Fruit fly (Drosophila melanogaster) whole organism, wandering third instar larva: ENCODE data around the gene Cpr30B.

Source experiments
- Abd-B ChIP-seq: fragments of >200 bp; optimal IDR thresholded peaks from 2 replicates; lab custom pipeline; 2017; ENCODE audit warnings: missing biosample characterization, missing genetic modification characterization
- CG32264 ChIP-seq: fragments of 200-800 bp; sonication (Bioruptor generic); optimal IDR thresholded peaks from 2 replicates; lab custom pipeline; 2016; ENCODE audit warnings: missing biosample characterization, missing genetic modification characterization
- CG9705 ChIP-seq: fragments of 200-800 bp; sonication (Bioruptor generic); optimal IDR thresholded peaks from 2 replicates; lab custom pipeline; 2018; ENCODE audit warnings: missing biosample characterization, mild to moderate bottlenecking, missing genetic modification characterization
- CrebA ChIP-seq: fragments of 200-800 bp; sonication (Bioruptor generic); optimal IDR thresholded peaks from 2 replicates; lab custom pipeline; 2016; ENCODE audit warnings: missing biosample characterization, mild to moderate bottlenecking, missing genetic modification characterization, borderline replicate concordance
- Dfd ChIP-seq: fragments of >200 bp; optimal IDR thresholded peaks from 2 replicates; lab custom pipeline; 2017; ENCODE audit warnings: missing biosample characterization, missing genetic modification characterization
- Dif ChIP-seq: fragments of 200-275, 200-300 bp; sonication (Bioruptor generic); optimal IDR thresholded peaks from 2 replicates; lab custom pipeline; 2018; ENCODE audit warnings: missing biosample characterization, missing genetic modification characterization; ENCODE audit not compliant: partially characterized antibody
- GATAd ChIP-seq: sonication (Bioruptor generic); optimal IDR thresholded peaks from 2 replicates; lab custom pipeline; 2016; ENCODE audit warnings: missing biosample characterization, missing genetic modification characterization
- HLH106 ChIP-seq: fragments of 200-800 bp; optimal IDR thresholded peaks from 3 replicates; lab custom pipeline; 2019; ENCODE audit warnings: missing biosample characterization, mild to moderate bottlenecking, missing genetic modification characterization, moderate library complexity
- Hnf4 ChIP-seq: fragments of 200-800 bp; sonication (Bioruptor generic); optimal IDR thresholded peaks from 2 replicates; lab custom pipeline; 2016; ENCODE audit warnings: missing biosample characterization, mild to moderate bottlenecking, missing genetic modification characterization
- Hr78 ChIP-seq: fragments of >200 bp; optimal IDR thresholded peaks from 2 replicates; lab custom pipeline; 2017; ENCODE audit warnings: missing biosample characterization, missing genetic modification characterization
- Hr83 ChIP-seq: fragments of 200-300 bp; sonication (Bioruptor generic); optimal IDR thresholded peaks from 2 replicates; lab custom pipeline; 2016; ENCODE audit warnings: missing biosample characterization, mild to moderate bottlenecking, missing genetic modification characterization, moderate library complexity; ENCODE audit not compliant: poor library complexity, severe bottlenecking
- Jra ChIP-seq: sonication (Bioruptor generic); optimal IDR thresholded peaks from 2 replicates; lab custom pipeline; 2016; ENCODE audit warnings: missing biosample characterization, missing genetic modification characterization
- Mio ChIP-seq: sonication (Bioruptor generic); optimal IDR thresholded peaks from 2 replicates; lab custom pipeline; 2016; ENCODE audit warnings: missing biosample characterization, missing genetic modification characterization
- Myc ChIP-seq: fragments of >200 bp; optimal IDR thresholded peaks from 2 replicates; lab custom pipeline; 2017
- N ChIP-seq: fragments of >200 bp; optimal IDR thresholded peaks from 2 replicates; lab custom pipeline; 2018; ENCODE audit warnings: missing biosample characterization, missing external identifiers, missing genetic modification characterization
- OdsH ChIP-seq: fragments of 200-800 bp; sonication (Bioruptor generic); optimal IDR thresholded peaks from 2 replicates; lab custom pipeline; 2016; ENCODE audit warnings: missing biosample characterization, mild to moderate bottlenecking, missing genetic modification characterization
- Rel ChIP-seq, 2 experiments: fragments of 200-800 bp; sonication (Bioruptor generic) in 1 of 2; optimal IDR thresholded peaks; 2 replicates in 1 of 2; 3 replicates in 1 of 2; lab custom pipeline; 2016 to 2019; ENCODE audit warnings: mild to moderate bottlenecking in 2 of 2, missing biosample characterization in 2 of 2, missing genetic modification characterization in 2 of 2, moderate library complexity in 1 of 2
- Sp1 ChIP-seq: fragments of 200-800 bp; sonication (Bioruptor generic); optimal IDR thresholded peaks from 3 replicates; lab custom pipeline; 2019; ENCODE audit warnings: missing biosample characterization, mild to moderate bottlenecking, missing genetic modification characterization, moderate library complexity
- Vsx2 ChIP-seq: fragments of 200-300, 225-300 bp; sonication (Bioruptor generic); optimal IDR thresholded peaks from 2 replicates; lab custom pipeline; 2018; ENCODE audit warnings: missing biosample characterization, missing genetic modification characterization; ENCODE audit not compliant: partially characterized antibody
- br ChIP-seq: fragments of 200-800 bp; sonication (Bioruptor generic); optimal IDR thresholded peaks from 2 replicates; lab custom pipeline; 2016; ENCODE audit warnings: missing biosample characterization, missing genetic modification characterization
- brk ChIP-seq: fragments of 200-800 bp; sonication (Bioruptor generic); optimal IDR thresholded peaks from 2 replicates; lab custom pipeline; 2016; ENCODE audit warnings: missing biosample characterization, mild to moderate bottlenecking, missing genetic modification characterization
- dl ChIP-seq, 2 experiments: fragments of 175-275, 200-275 bp in 1 of 2; fragments of 200-275 bp in 1 of 2; sonication (Bioruptor generic); optimal IDR thresholded peaks; lab custom pipeline; 2018; ENCODE audit warnings: mild to moderate bottlenecking in 2 of 2, missing biosample characterization in 2 of 2, missing genetic modification characterization in 2 of 2, moderate library complexity in 2 of 2; ENCODE audit not compliant: partially characterized antibody in 2 of 2, insufficient read depth in 1 of 2
- dmrt93B ChIP-seq: fragments of 200-800 bp; sonication (Bioruptor generic); optimal IDR thresholded peaks from 2 replicates; lab custom pipeline; 2018; ENCODE audit warnings: missing biosample characterization, mild to moderate bottlenecking, missing genetic modification characterization
- dsf ChIP-seq: sonication (Bioruptor generic); optimal IDR thresholded peaks from 2 replicates; lab custom pipeline; 2016; ENCODE audit warnings: missing biosample characterization, missing genetic modification characterization, borderline replicate concordance
- ey ChIP-seq: fragments of 200-800 bp; sonication (Bioruptor generic); optimal IDR thresholded peaks from 2 replicates; lab custom pipeline; 2016; ENCODE audit warnings: missing biosample characterization, missing genetic modification characterization
- foxo ChIP-seq, 2 experiments: fragments of 200-800 bp; sonication (Bioruptor generic); optimal IDR thresholded peaks; 2 replicates in 1 of 2; 3 replicates in 1 of 2; lab custom pipeline; 2016 to 2017; ENCODE audit warnings: missing biosample characterization in 2 of 2, missing genetic modification characterization in 2 of 2
- fru ChIP-seq: fragments of 200-800 bp; sonication (Bioruptor generic); optimal IDR thresholded peaks from 3 replicates; lab custom pipeline; 2016; ENCODE audit warnings: missing biosample characterization, mild to moderate bottlenecking, missing genetic modification characterization
- h ChIP-seq: fragments of 200-800 bp; sonication (Bioruptor generic); optimal IDR thresholded peaks from 3 replicates; lab custom pipeline; 2016; ENCODE audit warnings: missing biosample characterization, mild to moderate bottlenecking, missing genetic modification characterization
- jim ChIP-seq: fragments of 175-275, 200-325 bp; sonication (Bioruptor generic); optimal IDR thresholded peaks from 2 replicates; lab custom pipeline; 2016; ENCODE audit warnings: missing biosample characterization, mild to moderate bottlenecking, missing genetic modification characterization
- lola ChIP-seq: fragments of >200 bp; optimal IDR thresholded peaks from 2 replicates; lab custom pipeline; 2017; ENCODE audit warnings: missing biosample characterization, missing genetic modification characterization
- pan ChIP-seq: fragments of >200 bp; optimal IDR thresholded peaks from 2 replicates; lab custom pipeline; 2017
- psq ChIP-seq: fragments of 200-800 bp; sonication (Bioruptor generic); optimal IDR thresholded peaks from 3 replicates; lab custom pipeline; 2017; ENCODE audit warnings: missing biosample characterization, mild to moderate bottlenecking, missing genetic modification characterization, moderate library complexity
- rgr ChIP-seq: fragments of 200-800 bp; sonication (Bioruptor generic); optimal IDR thresholded peaks from 3 replicates; lab custom pipeline; 2016; ENCODE audit warnings: missing biosample characterization, mild to moderate bottlenecking, missing genetic modification characterization
- sage ChIP-seq: fragments of 200-800 bp; sonication (Bioruptor generic); optimal IDR thresholded peaks from 2 replicates; lab custom pipeline; 2016; ENCODE audit warnings: missing biosample characterization, mild to moderate bottlenecking, missing genetic modification characterization
- sv ChIP-seq: fragments of 200-800 bp; sonication (Bioruptor generic); optimal IDR thresholded peaks from 3 replicates; lab custom pipeline; 2016; ENCODE audit warnings: missing biosample characterization, missing genetic modification characterization
- tai ChIP-seq: sonication (Bioruptor generic); optimal IDR thresholded peaks from 2 replicates; lab custom pipeline; 2016; ENCODE audit warnings: missing biosample characterization, missing genetic modification characterization
- usp ChIP-seq: fragments of >200 bp; optimal IDR thresholded peaks from 2 replicates; lab custom pipeline; 2017; ENCODE audit warnings: missing biosample characterization, missing genetic modification characterization
- woc ChIP-seq: sonication (Bioruptor generic); optimal IDR thresholded peaks from 2 replicates; lab custom pipeline; 2016; ENCODE audit warnings: missing biosample characterization, mild to moderate bottlenecking, missing genetic modification characterization

The Cpr30B gene

DNA sequence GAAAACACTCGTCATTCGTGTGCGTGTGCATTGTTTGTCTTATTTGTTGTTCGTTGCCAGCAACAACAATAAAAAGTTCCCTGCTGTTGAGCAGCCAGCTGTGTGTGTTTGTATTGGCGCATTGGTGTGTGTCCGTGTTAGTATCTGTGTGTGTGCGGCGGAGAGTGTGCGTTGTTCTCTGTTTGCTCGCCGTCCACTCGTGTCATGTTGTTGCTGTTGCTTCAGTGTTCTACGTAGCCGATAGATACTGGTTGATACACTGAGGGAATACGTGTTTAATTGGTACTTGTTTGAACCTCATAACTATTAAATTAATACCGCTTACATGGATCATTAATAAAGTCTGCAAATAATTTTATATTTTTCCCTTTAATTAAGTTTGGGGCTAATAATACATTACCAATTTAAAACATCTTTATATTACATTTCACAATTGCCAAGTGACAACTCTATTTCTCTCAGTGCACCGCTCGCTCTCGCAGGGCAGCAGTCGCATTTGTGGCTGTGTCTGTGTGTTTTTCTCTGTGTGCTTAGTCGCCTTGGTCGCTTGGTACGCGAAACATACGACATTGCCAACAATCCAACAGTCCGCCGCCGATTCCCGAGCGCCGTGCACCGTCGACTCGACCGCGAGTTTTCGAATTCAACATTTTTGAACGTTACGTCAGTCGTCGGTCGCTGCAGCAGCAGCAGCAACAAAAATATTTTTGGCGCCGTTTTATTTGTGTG, 25.8 kb downstream of the Cpr30B start, which contains the start of gene brwl:
Gene brwl, plus strand, starts transcription at position 531 of the 729 bp plus-strand sequence.
- no peak for TF ChIP-seq Abd-B (GFP tag; lab: Kevin White, UChicago)
- peak; percentile 95 for TF ChIP-seq CG9705
- TF ChIP-seq Mio (GFP tag; lab: Kevin White, UChicago): peak; percentile 57
- peak; percentile 97 for TF ChIP-seq brk (GFP tag; lab: Kevin White, UChicago)
- peak; percentile 91 to 99 for TF ChIP-seq foxo (GFP tag; optimal IDR thresholded peaks at IDR 0.05; lab: Kevin White, UChicago)
- TF ChIP-seq Hr83: peak; percentile 72
- no peak for TF ChIP-seq usp (GFP tag; lab: Kevin White, UChicago)
- peak; percentile 97 for TF ChIP-seq tai (GFP tag; lab: Kevin White, UChicago)
- TF ChIP-seq br (GFP tag; lab: Kevin White, UChicago): peak; percentile 98
- peak; percentile 96 for TF ChIP-seq dmrt93B (GFP tag; lab: Kevin White, UChicago)
- peak; percentile 97 for TF ChIP-seq HLH106 (tag; lab: Kevin White, UChicago)
- TF ChIP-seq dl (GFP tag; optimal IDR thresholded peaks at IDR 0.05; lab: Kevin White, UChicago; ENCODE audit: insufficient read depth in 1 of 2, partially characterized antibody in 2 of 2): peak in 1 of 2 experiments; percentile 26
- no peak for TF ChIP-seq Myc (lab: Kevin White, UChicago)
- TF ChIP-seq rgr (GFP tag; lab: Kevin White, UChicago): peak; percentile 98
- no peak for TF ChIP-seq pan (lab: Kevin White, UChicago)
- TF ChIP-seq Rel (GFP tag; optimal IDR thresholded peaks at IDR 0.05; lab: Kevin White, UChicago): peak; percentile 97
- TF ChIP-seq Rel (tag; optimal IDR thresholded peaks at IDR 0.05; lab: Kevin White, UChicago): peak; percentile 70
- peak; percentile 45 for TF ChIP-seq Dif (GFP tag; lab: Kevin White, UChicago)
- peak; percentile 27 for TF ChIP-seq jim
- peak; percentile 97 for TF ChIP-seq psq (GFP tag; lab: Kevin White, UChicago)
- TF ChIP-seq GATAd: peak; percentile 92
- TF ChIP-seq dsf (GFP tag; lab: Kevin White, UChicago): peak; percentile 90
- TF ChIP-seq sage: peak; percentile 94
- peak; percentile 99 for TF ChIP-seq OdsH
- TF ChIP-seq ey (GFP tag; lab: Kevin White, UChicago): peak; percentile 99
- peak; percentile 96 for TF ChIP-seq Hnf4 (GFP tag; lab: Kevin White, UChicago)
- peak; percentile 63 for TF ChIP-seq N
- peak; percentile 91 for TF ChIP-seq Dfd (GFP tag; lab: Kevin White, UChicago)
- peak; percentile 99 for TF ChIP-seq fru
- TF ChIP-seq Sp1 (GFP tag; lab: Kevin White, UChicago): peak; percentile 98
- peak; percentile 94 for TF ChIP-seq woc (GFP tag; lab: Kevin White, UChicago)
- TF ChIP-seq h (GFP tag; lab: Kevin White, UChicago): peak; percentile 99
- peak; percentile 97 for TF ChIP-seq sv (GFP tag; lab: Kevin White, UChicago)
- no peak for TF ChIP-seq lola (GFP tag; lab: Kevin White, UChicago)
- peak; percentile 93 for TF ChIP-seq CrebA (GFP tag; lab: Kevin White, UChicago)
- TF ChIP-seq Vsx2 (GFP tag; lab: Kevin White, UChicago): no peak
- peak; percentile 97 for TF ChIP-seq Jra (GFP tag; lab: Kevin White, UChicago)
- TF ChIP-seq Hr78 (GFP tag; lab: Kevin White, UChicago): peak; percentile 26
- TF ChIP-seq CG32264 (GFP tag; lab: Kevin White, UChicago): peak; percentile 95
- TF ChIP-seq, all 38 proteins: peak for 32

DNA sequence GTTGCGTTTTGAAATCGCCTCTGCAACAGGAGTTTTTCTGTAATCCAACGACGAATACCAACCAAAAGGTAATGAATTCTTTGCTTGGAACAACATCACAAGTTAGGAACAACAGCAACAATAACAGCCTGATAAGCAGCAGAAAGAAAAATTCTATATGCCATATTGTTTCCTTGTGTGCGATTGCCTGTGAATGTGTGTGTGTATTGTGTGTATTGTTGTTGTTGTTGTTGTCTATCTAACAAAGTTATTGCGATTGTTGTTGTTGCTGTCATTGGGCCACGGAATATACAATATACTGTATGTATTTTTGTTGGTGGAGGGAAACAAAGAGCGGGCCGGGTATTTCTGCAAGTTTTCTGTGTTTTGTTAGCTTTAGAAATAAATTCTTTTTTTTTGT, 26.5 kb downstream of the Cpr30B start:
- TF ChIP-seq Hnf4 (GFP tag; lab: Kevin White, UChicago) (no peak), rgr (GFP tag; lab: Kevin White, UChicago) (no peak), OdsH (no peak), GATAd (no peak), ey (GFP tag; lab: Kevin White, UChicago) (no peak), Rel (GFP tag; optimal IDR thresholded peaks at IDR 0.05; lab: Kevin White, UChicago) (no peak), Rel (tag; optimal IDR thresholded peaks at IDR 0.05; lab: Kevin White, UChicago) (no peak), Abd-B (GFP tag; lab: Kevin White, UChicago) (no peak)
